Worm (Caenorhabditis elegans) whole organism, L2 larva: ENCODE measurements around the gene his-3.

Source experiments
- aly-2 ChIP-seq: fragments of 150-350 bp; optimal IDR thresholded peaks from 2 replicates; lab custom pipeline; 2014; ENCODE audit warnings: missing biosample characterization, missing genetic modification characterization
- ama-1 ChIP-seq: fragments of 150-350 bp; optimal IDR thresholded peaks from 2 replicates; lab custom pipeline; 2018; ENCODE audit warnings: inconsistent platforms
- elt-3 ChIP-seq: sonication (generic microtip); optimal IDR thresholded peaks from 2 replicates; lab custom pipeline; 2017; ENCODE audit warnings: missing biosample characterization, missing genetic modification characterization
- fos-1 ChIP-seq: fragments of 150-350 bp; optimal IDR thresholded peaks from 2 replicates; lab custom pipeline; 2014; ENCODE audit warnings: missing biosample characterization, missing genetic modification characterization
- lsy-2 ChIP-seq, 2 experiments: fragments of 150-350 bp in 1 of 2; sonication (generic microtip) in 1 of 2; optimal IDR thresholded peaks; 2 replicates each; lab custom pipeline; 2014 to 2017; ENCODE audit warnings: missing biosample characterization in 2 of 2, missing genetic modification characterization in 2 of 2
- nhr-12 ChIP-seq: fragments of 150-350 bp; optimal IDR thresholded peaks from 2 replicates; lab custom pipeline; 2014; ENCODE audit warnings: missing biosample characterization, missing genetic modification characterization
- nhr-237 ChIP-seq: fragments of 150-350 bp; optimal IDR thresholded peaks from 2 replicates; lab custom pipeline; 2014; ENCODE audit warnings: missing biosample characterization, missing genetic modification characterization
- nhr-25 ChIP-seq: fragments of 150-350 bp; sonication (generic microtip); optimal IDR thresholded peaks from 3 replicates; lab custom pipeline; 2014; ENCODE audit warnings: missing biosample characterization, missing genetic modification characterization
- skn-1 ChIP-seq: sonication (generic microtip); optimal IDR thresholded peaks from 2 replicates; lab custom pipeline; 2017; ENCODE audit warnings: missing biosample characterization, missing genetic modification characterization
- sma-9 ChIP-seq, 2 experiments: fragments of 150-350 bp in 1 of 2; sonication (generic microtip) in 1 of 2; optimal IDR thresholded peaks; 2 replicates each; lab custom pipeline; 2014 to 2016; ENCODE audit warnings: missing genetic modification characterization in 2 of 2, mild to moderate bottlenecking in 1 of 2, missing biosample characterization in 1 of 2, missing compliant biosample characterization in 1 of 2, missing genetic modification reagents in 1 of 2, moderate library complexity in 1 of 2
- unc-39 ChIP-seq: fragments of 150-350 bp; optimal IDR thresholded peaks from 2 replicates; lab custom pipeline; 2014; ENCODE audit warnings: missing biosample characterization, missing genetic modification characterization
- unc-62 ChIP-seq: fragments of 150-350 bp; optimal IDR thresholded peaks from 2 replicates; lab custom pipeline; 2014; ENCODE audit warnings: missing biosample characterization, missing genetic modification reagents, missing genetic modification characterization
- zag-1 ChIP-seq: fragments of 150-350 bp; optimal IDR thresholded peaks from 2 replicates; lab custom pipeline; 2014; ENCODE audit warnings: missing biosample characterization, missing genetic modification characterization
- ztf-11 ChIP-seq: sonication (generic microtip); optimal IDR thresholded peaks from 2 replicates; lab custom pipeline; 2017; ENCODE audit warnings: missing biosample characterization, missing genetic modification characterization

DNA sequence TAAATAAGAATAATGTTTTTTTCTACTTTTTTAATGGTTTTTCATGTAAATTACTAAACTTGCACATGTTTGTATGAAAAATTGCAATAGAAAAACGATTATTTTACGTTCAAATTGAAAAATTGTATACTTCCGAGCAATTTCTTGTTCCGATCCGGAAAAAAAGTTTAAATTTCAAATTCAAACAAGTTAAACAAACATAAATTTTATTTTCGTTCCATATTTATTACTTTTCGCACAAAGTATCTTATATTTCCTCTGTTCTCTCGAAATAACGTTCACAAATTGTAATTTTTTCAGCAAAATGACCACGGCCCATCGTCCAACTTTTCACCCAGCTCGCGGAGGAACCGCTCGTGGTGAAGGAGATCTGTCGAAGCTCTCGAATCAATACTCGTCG lies 17.6 kb upstream of the his-3 start, which contains the start of gene cwc-15:
- no peak for TF ChIP-seq lsy-2 (tag; optimal IDR thresholded peaks at IDR 0.05; lab: Kevin White, UChicago)
- no peak for TF ChIP-seq aly-2 (tag; lab: Kevin White, UChicago)
- TF ChIP-seq nhr-25, result no peak
- TF ChIP-seq nhr-237 (tag; lab: Kevin White, UChicago), result no peak
- TF ChIP-seq sma-9 (GFP tag; optimal IDR thresholded peaks at IDR 0.05; lab: Kevin White, UChicago), result no peak
- TF ChIP-seq sma-9 (tag; optimal IDR thresholded peaks at IDR 0.05; lab: Kevin White, UChicago), result no peak
- TF ChIP-seq ama-1 (lab: Kevin White, UChicago), result no peak
- TF ChIP-seq fos-1, result no peak
- no peak for TF ChIP-seq skn-1 (tag; lab: Kevin White, UChicago)
- no peak for TF ChIP-seq nhr-12 (tag; lab: Kevin White, UChicago)
- TF ChIP-seq unc-62, result no peak
- no peak for TF ChIP-seq elt-3 (tag; lab: Kevin White, UChicago)
- no peak for TF ChIP-seq unc-39 (tag; lab: Kevin White, UChicago)
- no peak for TF ChIP-seq ztf-11 (tag; lab: Kevin White, UChicago)
- no peak for TF ChIP-seq zag-1 (tag; lab: Kevin White, UChicago)
